Fruit fly (Drosophila melanogaster) whole organism, embryonic: ENCODE results near the gene CG43689.
A peak's percentile ranks its signal among the peaks of the same experiment; 100 is the strongest.

Source experiments
- Abd-B ChIP-seq: fragments of 200-800 bp; sonication (Bioruptor generic); optimal IDR thresholded peaks from 2 replicates; lab custom pipeline; 2018; ENCODE audit warnings: missing biosample characterization, mild to moderate bottlenecking, missing genetic modification characterization, moderate library complexity
- Adf1 ChIP-seq: fragments of 200-800 bp; sonication (Bioruptor generic); IDR thresholded peaks from 2 replicates; pipeline ENCODE4 v1.3.6; 2022; ENCODE audit warnings: missing biosample characterization, missing genetic modification characterization
- Atf6 ChIP-seq: fragments of 200-800 bp; sonication (Bioruptor generic); IDR thresholded peaks from 2 replicates; pipeline ENCODE4 v1.3.6; 2022; ENCODE audit warnings: missing biosample characterization, missing genetic modification characterization
- C15 ChIP-seq: fragments of 200-800 bp; sonication (Bioruptor generic); IDR thresholded peaks from 3 replicates; pipeline ENCODE4 v1.3.6; 2022; ENCODE audit warnings: missing biosample characterization, missing genetic modification characterization
- CG10209 ChIP-seq: fragments of 200-800 bp; sonication (Bioruptor generic); optimal IDR thresholded peaks from 3 replicates; lab custom pipeline; 2017; ENCODE audit warnings: missing biosample characterization, mild to moderate bottlenecking, missing genetic modification characterization, missing genetic modification reagents
- CG10366 ChIP-seq: fragments of 200-800 bp; sonication (Bioruptor generic); IDR thresholded peaks from 2 replicates; pipeline ENCODE4 v1.3.6; 2022; ENCODE audit warnings: missing biosample characterization, missing genetic modification characterization
- CG12391 ChIP-seq: fragments of 200-800 bp; sonication (Bioruptor generic); optimal IDR thresholded peaks from 3 replicates; lab custom pipeline; 2018; ENCODE audit warnings: missing biosample characterization, mild to moderate bottlenecking, missing genetic modification characterization, moderate library complexity
- CG13424 ChIP-seq: fragments of 200-800 bp; sonication (Bioruptor generic); optimal IDR thresholded peaks from 2 replicates; lab custom pipeline; 2019; ENCODE audit warnings: missing biosample characterization, mild to moderate bottlenecking, missing genetic modification characterization, moderate library complexity
- CG14441 ChIP-seq: fragments of 200-800 bp; sonication (Bioruptor generic); IDR thresholded peaks from 2 replicates; pipeline ENCODE4 v1.3.6; 2022; ENCODE audit warnings: missing biosample characterization, missing genetic modification characterization
- CG14710 ChIP-seq: fragments of 200-800 bp; sonication (Bioruptor generic); optimal IDR thresholded peaks from 3 replicates; lab custom pipeline; 2019; ENCODE audit warnings: missing biosample characterization, mild to moderate bottlenecking, missing genetic modification characterization, moderate library complexity
- CG1602 ChIP-seq: fragments of 200-800 bp; sonication (Bioruptor generic); optimal IDR thresholded peaks from 3 replicates; lab custom pipeline; 2016; ENCODE audit warnings: missing biosample characterization, missing genetic modification characterization
- CG2889 ChIP-seq: fragments of 200-800 bp; sonication (Bioruptor generic); IDR thresholded peaks from 3 replicates; pipeline ENCODE4 v1.3.6; 2022; ENCODE audit warnings: missing biosample characterization, missing genetic modification characterization
- CG3065 ChIP-seq: fragments of 200-800 bp; sonication (Bioruptor generic); optimal IDR thresholded peaks from 2 replicates; lab custom pipeline; 2016; ENCODE audit warnings: missing biosample characterization, missing genetic modification characterization
- CG32532 ChIP-seq: fragments of 200-800 bp; sonication (Bioruptor generic); IDR thresholded peaks from 2 replicates; pipeline ENCODE4 v1.3.6; 2022; ENCODE audit warnings: missing biosample characterization, missing genetic modification characterization
- CG42726 ChIP-seq: fragments of 200-800 bp; sonication (Bioruptor generic); IDR thresholded peaks from 2 replicates; pipeline ENCODE4 v1.3.6; 2022; ENCODE audit warnings: missing biosample characterization, missing genetic modification characterization; ENCODE audit not compliant: partially characterized antibody
- CG4404 ChIP-seq: fragments of 200-800 bp; sonication (Bioruptor generic); IDR thresholded peaks from 2 replicates; pipeline ENCODE4 v1.3.6; 2022; ENCODE audit warnings: missing biosample characterization, missing genetic modification characterization
- CG4424 ChIP-seq: fragments of 200-800 bp; sonication (Bioruptor generic); optimal IDR thresholded peaks from 3 replicates; lab custom pipeline; 2016; ENCODE audit warnings: missing biosample characterization, missing genetic modification characterization
- CG8388 ChIP-seq: fragments of 200-800 bp; sonication (Bioruptor generic); optimal IDR thresholded peaks from 2 replicates; lab custom pipeline; 2019; ENCODE audit warnings: missing biosample characterization, mild to moderate bottlenecking, missing genetic modification characterization, moderate library complexity
- CoRest ChIP-seq: fragments of 200-800 bp; sonication (Bioruptor generic); optimal IDR thresholded peaks from 3 replicates; lab custom pipeline; 2018; ENCODE audit warnings: missing biosample characterization, mild to moderate bottlenecking, missing genetic modification characterization, moderate library complexity
- Deaf1 ChIP-seq: fragments of 200-800 bp; optimal IDR thresholded peaks from 3 replicates; lab custom pipeline; 2019; ENCODE audit warnings: missing biosample characterization, mild to moderate bottlenecking, missing genetic modification characterization, moderate library complexity
- Dip3 ChIP-seq: fragments of 200-800 bp; sonication (Bioruptor generic); optimal IDR thresholded peaks from 3 replicates; lab custom pipeline; 2016; ENCODE audit warnings: missing biosample characterization, missing genetic modification characterization
- E2f1 ChIP-seq: fragments of 200-800 bp; sonication (Bioruptor generic); IDR thresholded peaks from 2 replicates; pipeline ENCODE4 v1.3.6; 2022; ENCODE audit warnings: missing biosample characterization, missing genetic modification characterization
- Fer1 ChIP-seq: fragments of 200-800 bp; sonication (Bioruptor generic); optimal IDR thresholded peaks from 2 replicates; lab custom pipeline; 2017; ENCODE audit warnings: missing biosample characterization, mild to moderate bottlenecking, missing genetic modification characterization
- H15 ChIP-seq: fragments of 200-800 bp; sonication (Bioruptor generic); IDR thresholded peaks from 3 replicates; pipeline ENCODE4 v1.3.6; 2022; ENCODE audit warnings: missing biosample characterization, missing genetic modification characterization
- Jarid2 ChIP-seq: fragments of 200-800 bp; sonication (Bioruptor generic); optimal IDR thresholded peaks from 3 replicates; lab custom pipeline; 2017; ENCODE audit warnings: mild to moderate bottlenecking, missing biosample characterization, missing genetic modification reagents, missing genetic modification characterization
- Nf-YB ChIP-seq: fragments of 200-800 bp; sonication (Bioruptor generic); optimal IDR thresholded peaks from 3 replicates; lab custom pipeline; 2019; ENCODE audit warnings: missing biosample characterization, mild to moderate bottlenecking, missing genetic modification characterization, moderate library complexity
- Nf-YC ChIP-seq: fragments of 200-800 bp; optimal IDR thresholded peaks from 3 replicates; lab custom pipeline; 2019; ENCODE audit warnings: missing biosample characterization, mild to moderate bottlenecking, missing genetic modification characterization, moderate library complexity
- Ptx1 ChIP-seq: fragments of 200-800 bp; sonication (Bioruptor generic); IDR thresholded peaks from 2 replicates; pipeline ENCODE4 v1.3.6; 2022; ENCODE audit warnings: missing biosample characterization, missing genetic modification characterization
- Rfx ChIP-seq: fragments of 200-800 bp; sonication (Bioruptor generic); IDR thresholded peaks from 2 replicates; pipeline ENCODE4 v1.3.6; 2022; ENCODE audit warnings: missing biosample characterization, missing genetic modification characterization
- Sox100B ChIP-seq: fragments of 200-800 bp; sonication (Bioruptor generic); optimal IDR thresholded peaks from 3 replicates; lab custom pipeline; 2018; ENCODE audit warnings: missing biosample characterization, mild to moderate bottlenecking, missing genetic modification characterization
- Xbp1 ChIP-seq: fragments of 200-800 bp; sonication (Bioruptor generic); optimal IDR thresholded peaks from 3 replicates; lab custom pipeline; 2016; ENCODE audit warnings: missing biosample characterization, mild to moderate bottlenecking, missing genetic modification characterization
- ap ChIP-seq: fragments of 200-800 bp; sonication (Bioruptor generic); IDR thresholded peaks from 2 replicates; pipeline ENCODE4 v1.3.6; 2022; ENCODE audit warnings: missing biosample characterization, missing genetic modification characterization
- ara ChIP-seq: fragments of 200-800 bp; sonication (Bioruptor generic); IDR thresholded peaks from 2 replicates; pipeline ENCODE4 v1.3.6; 2022; ENCODE audit warnings: missing biosample characterization, missing genetic modification characterization
- chinmo ChIP-seq: fragments of 200-800 bp; sonication (Bioruptor generic); IDR thresholded peaks from 4 replicates; pipeline ENCODE4 v1.3.6; 2022; ENCODE audit warnings: missing biosample characterization, missing genetic modification characterization; ENCODE audit not compliant: partially characterized antibody
- crol ChIP-seq: fragments of 200-800 bp; sonication (Bioruptor generic); IDR thresholded peaks from 2 replicates; pipeline ENCODE4 v1.3.6; 2022; ENCODE audit warnings: missing biosample characterization, missing genetic modification characterization
- da ChIP-seq: fragments of 200-800 bp; sonication (Bioruptor generic); optimal IDR thresholded peaks from 2 replicates; lab custom pipeline; 2016; ENCODE audit warnings: missing biosample characterization, missing genetic modification characterization
- dmrt99B ChIP-seq: fragments of 200-800 bp; sonication (Bioruptor generic); optimal IDR thresholded peaks from 2 replicates; lab custom pipeline; 2018; ENCODE audit warnings: missing biosample characterization, mild to moderate bottlenecking, missing genetic modification characterization, moderate library complexity
- dpn ChIP-seq, 2 experiments: fragments of 200-800 bp; sonication (Bioruptor generic); optimal IDR thresholded peaks; 3 replicates each; lab custom pipeline; 2016; ENCODE audit warnings: missing biosample characterization in 2 of 2, missing genetic modification characterization in 2 of 2
- dysf ChIP-seq: fragments of 200-800 bp; sonication (Bioruptor generic); IDR thresholded peaks from 3 replicates; pipeline ENCODE4 v1.3.6; 2022; ENCODE audit warnings: missing biosample characterization, missing genetic modification characterization
- ewg ChIP-seq: fragments of 200-800 bp; sonication (Bioruptor generic); optimal IDR thresholded peaks from 3 replicates; lab custom pipeline; 2017; ENCODE audit warnings: mild to moderate bottlenecking, missing biosample characterization, missing genetic modification reagents, missing genetic modification characterization
- eyg ChIP-seq: fragments of 200-800 bp; sonication (Bioruptor generic); optimal IDR thresholded peaks from 3 replicates; lab custom pipeline; 2016; ENCODE audit warnings: missing biosample characterization, missing genetic modification characterization
- gce ChIP-seq: fragments of 200-800 bp; sonication (Bioruptor generic); IDR thresholded peaks from 3 replicates; pipeline ENCODE4 v1.3.6; 2022; ENCODE audit warnings: missing biosample characterization, missing genetic modification characterization
- gem ChIP-seq: fragments of 200-800 bp; sonication (Bioruptor generic); optimal IDR thresholded peaks from 2 replicates; lab custom pipeline; 2019; ENCODE audit warnings: missing biosample characterization, mild to moderate bottlenecking, missing genetic modification characterization, moderate library complexity
- ken ChIP-seq: fragments of 200-800 bp; sonication (Bioruptor generic); IDR thresholded peaks from 3 replicates; pipeline ENCODE4 v1.3.6; 2022; ENCODE audit warnings: missing biosample characterization, missing genetic modification characterization
- lmd ChIP-seq: fragments of 200-800 bp; sonication (Bioruptor generic); IDR thresholded peaks from 2 replicates; pipeline ENCODE4 v1.3.6; 2022; ENCODE audit warnings: missing biosample characterization, missing genetic modification characterization
- pum ChIP-seq: fragments of 200-800 bp; sonication (Bioruptor generic); optimal IDR thresholded peaks from 2 replicates; lab custom pipeline; 2016; ENCODE audit warnings: missing biosample characterization, missing genetic modification characterization
- slbo ChIP-seq: fragments of 200-800 bp; sonication (Bioruptor generic); IDR thresholded peaks from 2 replicates; pipeline ENCODE4 v1.3.6; 2022; ENCODE audit warnings: missing biosample characterization, missing genetic modification characterization
- tgo ChIP-seq: fragments of 200-800 bp; sonication (Bioruptor generic); IDR thresholded peaks from 3 replicates; pipeline ENCODE4 v1.3.6; 2022; ENCODE audit warnings: missing biosample characterization, missing genetic modification characterization
- tio ChIP-seq: fragments of 200-800 bp; sonication (Bioruptor generic); optimal IDR thresholded peaks from 2 replicates; lab custom pipeline; 2017; ENCODE audit warnings: missing biosample characterization, missing genetic modification characterization, inconsistent platforms
- vfl ChIP-seq: fragments of 200-800 bp; sonication (Bioruptor generic); optimal IDR thresholded peaks from 2 replicates; lab custom pipeline; 2016; ENCODE audit warnings: missing biosample characterization, missing genetic modification characterization

CG43689 gene

DNA sequence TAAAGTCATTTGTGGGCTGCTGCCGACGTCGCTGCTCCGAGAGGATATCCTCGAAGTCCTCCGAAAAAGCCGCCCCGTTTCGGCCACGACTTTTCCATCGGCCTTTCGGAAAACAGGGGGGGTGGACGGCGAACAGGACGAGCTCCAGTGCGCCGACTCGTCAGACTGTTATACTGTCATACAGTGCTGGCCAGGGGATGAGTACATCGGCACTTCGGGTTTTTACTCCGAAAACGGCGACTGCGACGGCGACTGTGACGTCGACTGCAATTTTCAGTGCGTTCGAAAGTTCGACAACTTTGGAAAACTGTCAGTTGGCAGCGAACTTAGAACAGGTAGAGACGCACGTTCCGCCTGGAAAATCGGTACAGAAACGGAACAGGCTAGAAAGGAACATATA lies at the start of gene CG43689:
Gene CG43689 (plus strand): TSS at position 314 of the 400 bp plus-strand sequence.
- TF ChIP-seq ewg, result peak; percentile 76
- no peak for TF ChIP-seq Sox100B
- peak; percentile 80 for TF ChIP-seq Adf1
- no peak for TF ChIP-seq CG14710
- peak; percentile 2 for TF ChIP-seq Jarid2 (GFP tag; lab: Kevin White, UChicago)
- peak; percentile 16 for TF ChIP-seq Nf-YB (GFP tag; lab: Kevin White, UChicago)
- TF ChIP-seq Deaf1 (tag; lab: Kevin White, UChicago), result peak; percentile 92
- TF ChIP-seq CG42726, result no peak
- peak; percentile 40 for TF ChIP-seq crol (GFP tag; lab: Robert Waterston, UW)
- TF ChIP-seq Atf6 (GFP tag; lab: Robert Waterston, UW), result no peak
- TF ChIP-seq Nf-YC (tag; lab: Kevin White, UChicago), result peak; percentile 73

dm6 chrX:4032930-4033329 lies 42.6 kb upstream of the CG43689 start:
- TF ChIP-seq pum (GFP tag; lab: Kevin White, UChicago) (no peak), CG32532 (GFP tag; lab: Robert Waterston, UW) (peak; percentile 17; the same call in 1 of the 2 replicates), ara (peak; percentile 34; the same call in 1 of the 2 replicates), CG1602 (no peak), dpn (GFP tag; optimal IDR thresholded peaks at IDR 0.05; lab: Kevin White, UChicago) (peak in 1 of 2 experiments; percentile 1), ken (0 out of 3 replicates have a peak, but pooled peaks have one; percentile 37), CG10209 (GFP tag; lab: Kevin White, UChicago) (peak; percentile 24), H15 (GFP tag; lab: Robert Waterston, UW) (0 out of 3 replicates have a peak, but pooled peaks have one; percentile 13), Ptx1 (GFP tag; lab: Robert Waterston, UW) (peak; percentile 52), Abd-B (GFP tag; lab: Kevin White, UChicago) (peak; percentile 13), CG4404 (GFP tag; lab: Robert Waterston, UW) (peak; percentile 42; the same call in 1 of the 2 replicates), tio (GFP tag; lab: Kevin White, UChicago) (peak; percentile 2), ap (GFP tag; lab: Robert Waterston, UW) (0 out of 2 replicates have a peak, but pooled peaks have one; percentile 10), CG14441 (GFP tag; lab: Robert Waterston, UW) (0 out of 2 replicates have a peak, but pooled peaks have one; percentile 46), lmd (peak; percentile 31; the same call in 1 of the 2 replicates), Atf6 (GFP tag; lab: Robert Waterston, UW) (0 out of 2 replicates have a peak, but pooled peaks have one; percentile 11), CG3065 (GFP tag; lab: Kevin White, UChicago) (no peak), gce (GFP tag; lab: Robert Waterston, UW) (no peak), Dip3 (GFP tag; lab: Kevin White, UChicago) (no peak), Rfx (GFP tag; lab: Robert Waterston, UW) (peak; percentile 31; the same call in 1 of the 2 replicates), dysf (GFP tag; lab: Robert Waterston, UW) (peak; percentile 45; the same call in 1 of the 3 replicates), eyg (GFP tag; lab: Kevin White, UChicago) (no peak), E2f1 (GFP tag; lab: Robert Waterston, UW) (0 out of 2 replicates have a peak, but pooled peaks have one; percentile 30), Xbp1 (GFP tag; lab: Kevin White, UChicago) (peak; percentile 33), CG4424 (peak; percentile 17), Fer1 (peak; percentile 28), CG12391 (tag; lab: Kevin White, UChicago) (peak; percentile 24), C15 (no peak), chinmo (no peak), dmrt99B (tag; lab: Kevin White, UChicago) (peak; percentile 60), slbo (GFP tag; lab: Robert Waterston, UW) (peak; percentile 38), CG10366 (peak; percentile 29; the same call in 1 of the 2 replicates), tgo (GFP tag; lab: Robert Waterston, UW) (peak; percentile 34; the same call in 1 of the 3 replicates), CoRest (peak; percentile 15), CG2889 (GFP tag; lab: Robert Waterston, UW) (0 out of 3 replicates have a peak, but pooled peaks have one; percentile 23), gem (peak; percentile 46), da (GFP tag; lab: Kevin White, UChicago) (no peak), vfl (GFP tag; lab: Kevin White, UChicago) (no peak), CG8388 (GFP tag; lab: Kevin White, UChicago) (peak; percentile 27), CG13424 (tag; lab: Kevin White, UChicago) (peak; percentile 30)
